Worm (Caenorhabditis elegans) whole organism, L4/young adult: ENCODE data around the gene W01B6.4.

ENCODE experiments used
- W03F9.2 ChIP-seq: fragments of 150-350 bp; optimal IDR thresholded peaks from 2 replicates; lab custom pipeline; 2014; ENCODE audit warnings: missing biosample characterization, missing genetic modification characterization
- dao-5 ChIP-seq: sonication (generic microtip); optimal IDR thresholded peaks from 2 replicates; lab custom pipeline; 2016; ENCODE audit warnings: missing genotype, missing genetic modification characterization, moderate library complexity, missing compliant biosample characterization
- him-1 ChIP-seq: sonication (generic microtip); optimal IDR thresholded peaks from 2 replicates; lab custom pipeline; 2016; ENCODE audit warnings: missing genotype, missing genetic modification reagents, missing genetic modification characterization, missing compliant biosample characterization

W01B6.4 gene

DNA sequence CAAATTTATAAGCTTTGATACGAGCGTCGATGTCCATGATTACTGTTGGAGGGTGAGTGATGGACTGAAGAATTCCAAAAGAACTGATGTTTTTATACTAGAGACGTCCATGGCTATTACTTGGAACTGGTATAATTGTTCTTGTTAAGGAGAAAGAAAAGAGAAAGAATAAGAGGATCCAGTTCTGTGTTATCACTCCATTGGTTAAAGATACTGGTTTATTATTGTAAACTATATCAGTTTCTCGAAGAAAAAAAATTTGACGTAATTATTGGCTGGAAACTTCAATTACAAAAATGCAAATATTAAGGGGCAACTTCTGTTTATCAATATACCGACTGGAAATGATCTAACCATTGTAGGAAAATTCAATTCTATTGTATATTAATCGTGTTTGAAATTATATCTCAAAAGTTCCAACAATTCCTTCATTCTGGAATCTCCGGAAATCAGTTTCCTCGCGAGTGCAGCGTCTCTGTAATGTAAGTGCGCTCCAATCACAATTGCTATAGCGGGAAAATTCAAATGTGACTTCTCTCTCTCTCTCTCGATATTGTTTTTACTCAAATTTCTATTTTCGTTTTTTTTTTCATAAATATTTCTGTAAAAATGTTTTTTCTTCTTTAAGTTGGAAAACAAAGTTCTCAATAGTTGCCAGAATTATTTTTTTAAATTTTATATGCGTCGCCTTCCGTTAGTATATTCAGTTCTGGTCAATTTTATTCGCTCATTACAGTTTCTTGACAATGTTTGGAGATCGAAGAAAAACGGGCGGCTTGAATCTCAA, 10.3 kb downstream of the W01B6.4 start, which contains the start of the genes col-2 and ndc-80:
col-2 (minus strand) TSS at position 51 of the 787 bp plus-strand sequence.
ndc-80 (plus strand) TSS at position 737 of the 787 bp plus-strand sequence.
- no peak for TF ChIP-seq dao-5

DNA sequence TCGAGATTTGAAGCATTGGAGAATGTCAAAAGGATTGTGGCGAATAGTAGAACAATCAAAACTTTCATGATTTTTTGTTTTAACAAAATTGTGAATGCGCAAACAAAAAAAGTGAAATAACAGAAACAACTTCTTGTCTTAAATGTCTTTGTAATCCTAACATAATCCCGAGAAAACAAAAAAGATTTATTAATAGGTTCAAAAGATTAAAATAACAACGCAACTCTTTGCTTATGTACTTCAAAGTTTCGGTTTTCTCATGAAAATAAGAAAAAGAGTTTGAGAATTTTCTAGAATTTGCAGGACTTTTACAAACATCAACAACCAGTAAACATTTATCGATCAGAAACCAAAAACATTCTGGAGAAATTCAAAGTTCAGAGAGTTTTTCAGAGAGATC, 14.5 kb downstream of the W01B6.4 start, which contains the start of gene ttr-39:
ttr-39 (minus strand) TSS at position 101 of the 400 bp plus-strand sequence.
- no peak for TF ChIP-seq W03F9.2 (tag; lab: Kevin White, UChicago)

DNA sequence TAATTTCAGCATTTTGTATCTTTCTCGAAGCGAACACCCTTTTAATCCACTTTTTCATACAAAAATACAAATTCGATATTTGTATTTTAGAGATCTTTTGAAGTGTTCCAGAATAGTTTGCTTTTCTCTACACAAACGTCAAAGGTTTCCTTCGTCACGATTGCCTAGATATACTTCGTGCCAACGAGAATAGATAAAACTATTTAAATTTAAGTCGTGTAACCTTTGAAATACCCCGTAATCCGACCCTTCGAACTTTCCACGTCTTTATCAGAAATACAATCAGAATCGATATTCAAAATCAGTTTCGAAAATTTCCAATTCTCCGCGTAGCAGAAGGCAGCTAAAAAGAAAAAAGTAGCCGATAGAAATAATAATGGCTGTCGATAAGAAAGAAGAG, 15.1 kb downstream of the W01B6.4 start, which contains the start of gene ttbk-5:
ttbk-5 (plus strand) TSS at position 301 of the 400 bp plus-strand sequence.
- no peak for TF ChIP-seq W03F9.2 (tag; lab: Kevin White, UChicago)
- TF ChIP-seq him-1: no peak
- TF ChIP-seq dao-5: no peak

DNA sequence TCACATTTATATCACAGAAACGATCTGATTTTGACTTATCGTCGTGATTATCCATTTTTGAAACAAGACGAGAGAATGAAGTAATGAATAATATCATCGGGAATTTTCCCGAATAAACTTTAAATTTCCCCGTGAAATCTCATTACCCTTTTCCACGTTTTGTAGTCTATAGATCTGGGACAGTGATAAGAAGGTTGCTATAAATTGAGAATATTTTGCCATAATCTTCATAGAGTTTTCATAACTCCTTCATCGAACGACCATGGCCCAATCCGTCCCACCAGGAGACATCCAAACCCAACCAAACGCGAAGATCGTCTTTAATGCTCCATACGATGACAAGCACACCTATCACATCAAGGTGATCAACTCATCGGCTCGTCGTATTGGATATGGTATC, 19.9 kb downstream of the W01B6.4 start, which contains the start of the genes C04G2.5 and msp-36:
C04G2.5 (minus strand) TSS at position 101 of the 400 bp plus-strand sequence.
msp-36 (plus strand) TSS at position 263 of the 400 bp plus-strand sequence.
- TF ChIP-seq him-1 (no peak), dao-5 (no peak), W03F9.2 (tag; lab: Kevin White, UChicago) (no peak)

DNA sequence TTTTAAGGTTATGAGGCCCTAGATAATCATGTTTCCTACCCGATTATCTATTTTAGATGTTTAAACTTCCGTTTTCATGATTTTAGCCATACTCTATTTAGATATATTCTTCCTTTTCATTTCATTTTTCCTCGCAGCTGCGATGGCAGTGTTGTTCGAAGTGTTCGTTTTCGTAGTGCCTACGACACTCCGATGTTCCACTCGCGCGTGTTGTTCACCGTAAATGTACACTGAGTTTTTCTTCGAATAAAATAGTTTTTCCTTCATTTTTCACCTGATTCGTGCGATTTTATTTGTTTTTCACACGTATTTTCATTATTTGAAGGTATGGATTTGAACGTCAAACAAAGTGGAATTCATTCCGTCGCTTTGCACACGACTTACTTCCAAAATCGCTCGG, 21.6 kb downstream of the W01B6.4 start, which contains the start of gene dis-3:
dis-3 (plus strand) TSS at position 322 of the 400 bp plus-strand sequence.
- TF ChIP-seq dao-5 (no peak), W03F9.2 (tag; lab: Kevin White, UChicago) (no peak), him-1 (no peak)

DNA sequence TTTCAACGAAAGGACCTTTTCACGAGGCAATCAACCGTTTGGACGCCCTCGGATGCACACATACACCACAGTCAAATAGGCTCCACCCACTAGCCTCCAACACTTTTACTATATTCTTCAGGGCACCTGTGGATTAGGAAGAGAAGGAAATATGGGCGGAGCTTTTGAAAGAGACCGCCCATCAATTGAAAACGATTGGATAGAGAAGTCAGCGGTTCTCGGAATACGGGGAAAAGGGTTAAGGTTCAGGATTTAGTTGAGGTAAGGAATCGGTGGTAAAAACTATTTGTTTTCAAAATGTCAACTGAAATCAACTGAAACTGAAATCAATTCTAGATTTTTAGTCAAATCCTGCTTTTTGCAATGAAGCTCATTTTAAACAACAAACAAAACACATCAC, 35.2 kb downstream of the W01B6.4 start, which contains the start of gene egl-38:
egl-38 (minus strand) TSS at position 101 of the 400 bp plus-strand sequence.
- TF ChIP-seq dao-5: no peak
- no peak for TF ChIP-seq him-1
- TF ChIP-seq W03F9.2 (tag; lab: Kevin White, UChicago): no peak

DNA sequence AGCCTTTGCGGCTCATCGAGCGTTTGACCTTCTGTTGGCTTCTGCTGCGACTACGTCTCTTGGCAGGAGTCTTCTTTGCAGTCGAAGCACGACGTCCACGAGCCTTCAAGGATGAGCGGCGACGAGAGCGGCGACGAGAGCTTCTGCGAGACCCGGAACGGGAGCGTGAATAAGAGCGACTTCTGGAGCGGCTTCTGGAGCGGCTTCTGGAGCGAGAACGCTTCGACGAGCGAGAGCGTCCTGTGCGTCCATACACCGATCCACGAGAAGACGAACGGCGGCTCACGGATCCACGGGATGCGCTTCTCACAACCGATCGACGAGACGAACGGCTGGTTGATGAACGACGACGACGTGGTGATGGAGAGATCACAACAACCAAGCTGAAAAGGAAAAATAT, 35.6 kb downstream of the W01B6.4 start:
- TF ChIP-seq him-1: no peak
- no peak for TF ChIP-seq W03F9.2 (tag; lab: Kevin White, UChicago)
- no peak for TF ChIP-seq dao-5

DNA sequence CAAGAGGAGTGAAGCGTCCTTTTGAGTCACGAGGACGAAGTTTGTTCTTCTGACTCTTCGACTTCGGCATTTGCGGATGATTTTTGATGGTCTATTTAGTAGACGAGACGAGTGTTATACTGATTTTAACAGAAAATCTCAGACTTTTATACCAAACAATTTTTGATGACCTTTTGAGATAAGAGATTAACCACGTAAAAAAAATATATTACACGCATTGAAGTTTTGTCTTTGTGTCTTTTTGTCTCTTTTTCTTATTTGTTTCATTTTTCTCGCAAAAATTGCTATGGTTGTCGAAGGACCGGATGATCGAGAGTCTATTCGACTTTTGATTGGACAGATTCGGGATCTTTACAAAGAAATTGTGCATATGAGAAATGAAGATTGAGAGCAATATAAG, 36.2 kb downstream of the W01B6.4 start, which contains the start of gene spch-1:
spch-1 (minus strand) TSS at position 101 of the 400 bp plus-strand sequence.
- TF ChIP-seq him-1: no peak
- TF ChIP-seq W03F9.2 (tag; lab: Kevin White, UChicago): no peak
- TF ChIP-seq dao-5: no peak

DNA sequence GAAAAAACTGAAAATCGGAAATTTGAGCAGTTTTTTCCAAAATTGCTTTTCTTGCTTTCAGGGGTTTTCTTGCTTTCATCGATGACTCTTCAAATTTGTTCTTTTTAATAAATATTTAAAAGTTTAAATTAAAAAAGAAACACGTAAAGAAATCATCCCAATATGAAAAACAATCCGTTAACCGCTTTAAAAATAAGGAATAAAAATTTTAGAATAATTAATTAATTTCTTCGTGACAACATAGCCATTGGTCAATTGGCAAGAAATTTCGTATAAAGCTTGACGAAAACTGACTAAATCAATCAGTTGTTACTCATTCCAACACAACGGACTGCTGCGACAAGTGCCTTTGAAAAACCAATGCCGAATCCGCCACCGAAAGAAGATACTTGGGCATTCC, 37.3 kb downstream of the W01B6.4 start, which contains the start of gene nsph-3.2:
nsph-3.2 (plus strand) TSS at position 301 of the 400 bp plus-strand sequence.
- TF ChIP-seq him-1 (no peak), W03F9.2 (tag; lab: Kevin White, UChicago) (no peak), dao-5 (no peak)

DNA sequence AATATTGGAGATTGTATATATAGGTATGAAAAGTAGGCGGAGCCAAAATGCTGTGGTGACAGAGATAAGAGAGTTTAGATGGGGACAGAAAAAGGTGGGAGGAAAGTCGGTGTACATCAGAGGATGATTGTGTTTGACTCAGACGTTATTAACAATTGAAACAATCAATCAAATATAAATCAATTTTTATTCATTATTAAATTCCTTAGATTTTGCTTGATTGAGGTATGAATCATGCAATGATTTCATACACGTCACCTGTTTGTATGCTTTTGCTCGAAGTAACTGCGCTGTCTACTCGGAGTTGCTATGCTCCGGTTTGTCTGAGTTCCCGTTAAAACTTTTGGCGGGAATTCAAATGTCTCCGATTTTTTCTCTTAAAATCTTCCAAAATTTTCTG, 39.9 kb downstream of the W01B6.4 start, which contains the start of gene C04G2.10:
C04G2.10 (plus strand) TSS at position 301 of the 400 bp plus-strand sequence.
- TF ChIP-seq dao-5: no peak
- TF ChIP-seq W03F9.2 (tag; lab: Kevin White, UChicago): no peak
- no peak for TF ChIP-seq him-1

DNA sequence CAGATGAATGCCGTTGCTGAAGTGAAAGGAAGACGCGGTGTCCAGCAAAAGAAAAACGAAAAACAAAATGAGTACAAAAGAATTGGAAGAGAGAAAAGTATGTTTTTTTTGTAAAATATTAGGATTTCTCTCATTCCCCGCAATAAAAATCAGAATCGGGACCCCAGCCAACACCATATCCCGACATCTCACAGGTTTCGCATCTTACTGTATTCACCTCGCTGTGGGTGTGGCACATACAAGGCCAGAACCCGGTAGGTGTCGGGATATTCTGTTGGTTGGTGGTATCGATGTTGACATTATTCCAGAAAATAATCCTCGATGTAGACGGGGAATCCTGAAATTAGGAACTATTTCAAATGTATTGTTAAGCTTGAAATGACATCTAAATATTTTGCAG, 41.5 kb downstream of the W01B6.4 start:
- TF ChIP-seq W03F9.2 (tag; lab: Kevin White, UChicago): no peak
- no peak for TF ChIP-seq dao-5
- TF ChIP-seq him-1: no peak

DNA sequence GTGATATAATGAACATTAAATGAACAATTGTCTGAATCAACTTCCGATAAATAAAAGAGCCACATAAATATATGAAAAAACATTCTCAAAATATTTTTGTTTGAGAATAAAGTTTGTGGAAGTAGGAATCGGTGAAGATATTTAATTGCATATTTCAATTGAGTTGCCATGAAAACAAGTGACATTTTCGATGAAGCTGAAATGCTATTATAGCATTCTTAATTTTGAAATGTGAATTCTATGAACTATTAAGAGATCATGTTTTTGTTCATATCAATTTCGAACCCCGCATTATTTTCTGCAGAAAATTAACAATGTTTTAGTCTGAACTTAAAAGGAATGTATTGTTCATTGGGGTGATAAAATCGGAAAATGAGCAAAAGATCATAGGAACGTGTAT, 46.9 kb downstream of the W01B6.4 start, which contains the start of gene irld-21:
irld-21 (minus strand) TSS at position 101 of the 400 bp plus-strand sequence.
- TF ChIP-seq him-1: no peak
- TF ChIP-seq W03F9.2 (tag; lab: Kevin White, UChicago): no peak
- no peak for TF ChIP-seq dao-5
